Worm (Caenorhabditis elegans) whole organism, L1 larva: ENCODE results near the gene scl-3.

Source experiments
- C04F5.9 ChIP-seq: sonication (generic microtip); optimal IDR thresholded peaks from 2 replicates; lab custom pipeline; 2016; ENCODE audit warnings: missing genetic modification characterization, missing compliant biosample characterization
- F16B12.6 ChIP-seq: fragments of 150-350 bp; optimal IDR thresholded peaks from 2 replicates; lab custom pipeline; 2014; ENCODE audit warnings: missing biosample characterization, missing genetic modification characterization
- Y116A8C.19 ChIP-seq: sonication (generic microtip); optimal IDR thresholded peaks from 2 replicates; lab custom pipeline; 2016; ENCODE audit warnings: missing compliant biosample characterization, missing genetic modification characterization, borderline replicate concordance
- aly-2 ChIP-seq: fragments of 150-350 bp; optimal IDR thresholded peaks from 2 replicates; lab custom pipeline; 2014; ENCODE audit warnings: missing biosample characterization, missing genetic modification characterization
- ama-1 ChIP-seq: fragments of 150-350 bp; optimal IDR thresholded peaks from 2 replicates; lab custom pipeline; 2014
- ceh-63 ChIP-seq: fragments of 200-800 bp; sonication (Bioruptor generic); optimal IDR thresholded peaks from 2 replicates; lab custom pipeline; 2018; ENCODE audit warnings: mild to moderate bottlenecking, missing genetic modification characterization, missing compliant biosample characterization
- ceh-8 ChIP-seq: fragments of 200-800 bp; sonication (Bioruptor generic); optimal IDR thresholded peaks from 2 replicates; lab custom pipeline; 2018; ENCODE audit warnings: mild to moderate bottlenecking, missing genetic modification characterization, moderate library complexity, missing compliant biosample characterization
- ceh-90 ChIP-seq: sonication (generic microtip); optimal IDR thresholded peaks from 2 replicates; lab custom pipeline; 2016; ENCODE audit warnings: missing genetic modification characterization, missing compliant biosample characterization
- dpl-1 ChIP-seq, 3 experiments: fragments of 150-350 bp in 2 of 3; sonication (generic microtip) in 1 of 3; optimal IDR thresholded peaks; 2 replicates each; lab custom pipeline; 2014 to 2017; ENCODE audit warnings: missing biosample characterization in 3 of 3, missing genetic modification characterization in 3 of 3, missing genetic modification reagents in 3 of 3
- dsc-1 ChIP-seq: sonication (generic microtip); optimal IDR thresholded peaks from 2 replicates; lab custom pipeline; 2016; ENCODE audit warnings: mild to moderate bottlenecking, missing genetic modification characterization, missing compliant biosample characterization
- efl-1 ChIP-seq, 4 experiments: fragments of 150-350 bp; optimal IDR thresholded peaks in 3 of 4; peaks in 1 of 4; 1 replicate in 1 of 4; 2 replicates in 3 of 4; lab custom pipeline; 2014; ENCODE audit warnings: missing biosample characterization in 2 of 4, missing genetic modification characterization in 2 of 4, missing genetic modification reagents in 2 of 4
- efl-3 ChIP-seq: fragments of 200-800 bp; sonication (Bioruptor generic); optimal IDR thresholded peaks from 2 replicates; lab custom pipeline; 2018; ENCODE audit warnings: mild to moderate bottlenecking, missing genetic modification characterization, missing compliant biosample characterization
- egl-13 ChIP-seq: sonication (generic microtip); optimal IDR thresholded peaks from 2 replicates; lab custom pipeline; 2016; ENCODE audit warnings: missing genotype, missing genetic modification reagents, missing genetic modification characterization, missing compliant biosample characterization
- elt-2 ChIP-seq: sonication (generic microtip); optimal IDR thresholded peaks from 2 replicates; lab custom pipeline; 2016; ENCODE audit warnings: missing genetic modification characterization, mild to moderate bottlenecking, inconsistent platforms, missing compliant biosample characterization, missing genetic modification reagents
- elt-3 ChIP-seq, 6 experiments: fragments of 150-350 bp in 1 of 6; sonication (generic microtip); optimal IDR thresholded peaks; 2 replicates each; lab custom pipeline; 2017 to 2018; ENCODE audit warnings: missing biosample characterization in 6 of 6, missing genetic modification characterization in 6 of 6, inconsistent platforms in 1 of 6
- ets-5 ChIP-seq: fragments of 200-800 bp; sonication (Bioruptor generic); IDR thresholded peaks from 2 replicates; pipeline ENCODE4 v1.3.6; 2022; ENCODE audit warnings: missing genetic modification characterization, missing compliant biosample characterization
- fkh-10 ChIP-seq: sonication (generic microtip); optimal IDR thresholded peaks from 2 replicates; lab custom pipeline; 2017; ENCODE audit warnings: missing biosample characterization, missing genetic modification reagents, missing genetic modification characterization
- fkh-4 ChIP-seq: sonication (generic microtip); optimal IDR thresholded peaks from 2 replicates; lab custom pipeline; 2016; ENCODE audit warnings: missing compliant biosample characterization, missing genetic modification characterization, borderline replicate concordance
- fos-1 ChIP-seq: fragments of 150-350 bp; optimal IDR thresholded peaks from 2 replicates; lab custom pipeline; 2014; ENCODE audit warnings: missing biosample characterization, missing genetic modification characterization
- hlh-17 ChIP-seq: fragments of 200-800 bp; sonication (Bioruptor generic); optimal IDR thresholded peaks from 2 replicates; lab custom pipeline; 2018; ENCODE audit warnings: missing genetic modification characterization, mild to moderate bottlenecking, missing compliant biosample characterization, moderate library complexity, borderline replicate concordance
- isw-1 ChIP-seq: fragments of 200-800 bp; sonication (Bioruptor generic); IDR thresholded peaks from 2 replicates; pipeline ENCODE4 v1.3.6; 2022; ENCODE audit warnings: missing genetic modification characterization, missing compliant biosample characterization
- jun-1 ChIP-seq: fragments of 150-350 bp; optimal IDR thresholded peaks from 2 replicates; lab custom pipeline; 2014; ENCODE audit warnings: missing biosample characterization, missing genetic modification reagents, missing genetic modification characterization
- lin-13 ChIP-seq: fragments of 150-350 bp; optimal IDR thresholded peaks from 2 replicates; lab custom pipeline; 2014; ENCODE audit warnings: missing biosample characterization, missing genetic modification reagents, missing genetic modification characterization
- lin-14 ChIP-seq: fragments of 200-800 bp; sonication (Bioruptor generic); optimal IDR thresholded peaks from 2 replicates; lab custom pipeline; 2018; ENCODE audit warnings: mild to moderate bottlenecking, missing genetic modification characterization, moderate library complexity, missing compliant biosample characterization
- lin-15B ChIP-seq: fragments of 150-350 bp; sonication (generic microtip); optimal IDR thresholded peaks from 3 replicates; lab custom pipeline; 2014; ENCODE audit warnings: missing biosample characterization, missing genetic modification characterization
- lin-35 ChIP-seq, 2 experiments: fragments of 150-350 bp; optimal IDR thresholded peaks; 2 replicates each; lab custom pipeline; 2014; ENCODE audit warnings: missing biosample characterization in 2 of 2, missing genetic modification characterization in 2 of 2, missing genetic modification reagents in 2 of 2
- lin-39 ChIP-seq: fragments of 150-350 bp; optimal IDR thresholded peaks from 2 replicates; lab custom pipeline; 2014; ENCODE audit warnings: missing biosample characterization, missing genetic modification reagents, missing genetic modification characterization
- mab-9 ChIP-seq: fragments of 200-800 bp; sonication (Bioruptor generic); IDR thresholded peaks from 2 replicates; pipeline ENCODE4 v1.3.6; 2022; ENCODE audit warnings: missing genetic modification reagents, missing genetic modification characterization, missing compliant biosample characterization
- mdl-1 ChIP-seq, 2 experiments: fragments of 150-350 bp; optimal IDR thresholded peaks; 2 replicates each; lab custom pipeline; 2014 to 2017; ENCODE audit warnings: missing biosample characterization in 2 of 2, missing genetic modification characterization in 2 of 2, inconsistent platforms in 1 of 2
- mep-1 ChIP-seq: fragments of 150-350 bp; optimal IDR thresholded peaks from 2 replicates; lab custom pipeline; 2014; ENCODE audit warnings: missing biosample characterization, missing genetic modification characterization
- nhr-11 ChIP-seq: fragments of 150-350 bp; optimal IDR thresholded peaks from 2 replicates; lab custom pipeline; 2014; ENCODE audit warnings: missing biosample characterization, missing genetic modification characterization
- nhr-19 ChIP-seq: fragments of 200-800 bp; sonication (Bioruptor generic); conservative IDR thresholded peaks from 2 replicates; pipeline ENCODE4 v1.3.6; 2022; ENCODE audit warnings: missing genetic modification characterization, missing compliant biosample characterization
- nhr-28 ChIP-seq: fragments of 150-350 bp; optimal IDR thresholded peaks from 2 replicates; lab custom pipeline; 2014; ENCODE audit warnings: missing biosample characterization, missing genetic modification characterization
- nhr-71 ChIP-seq: sonication (generic microtip); optimal IDR thresholded peaks from 2 replicates; lab custom pipeline; 2016; ENCODE audit warnings: mild to moderate bottlenecking, missing genetic modification characterization, moderate library complexity, missing compliant biosample characterization
- nhr-77 ChIP-seq: fragments of 150-350 bp; optimal IDR thresholded peaks from 2 replicates; lab custom pipeline; 2014; ENCODE audit warnings: missing biosample characterization, missing genetic modification characterization
- nhr-84 ChIP-seq: sonication (generic microtip); optimal IDR thresholded peaks from 2 replicates; lab custom pipeline; 2017; ENCODE audit warnings: missing biosample characterization, missing genetic modification characterization
- pag-3 ChIP-seq: sonication (generic microtip); optimal IDR thresholded peaks from 2 replicates; lab custom pipeline; 2017; ENCODE audit warnings: missing genetic modification characterization, mild to moderate bottlenecking, missing compliant biosample characterization, antibody characterized with exemption, borderline replicate concordance; ENCODE audit not compliant: insufficient read depth
- pax-3 ChIP-seq: fragments of 200-800 bp; sonication (Bioruptor generic); optimal IDR thresholded peaks from 2 replicates; lab custom pipeline; 2018; ENCODE audit warnings: mild to moderate bottlenecking, missing genetic modification characterization, moderate library complexity, missing compliant biosample characterization
- rnt-1 ChIP-seq: sonication (generic microtip); optimal IDR thresholded peaks from 2 replicates; lab custom pipeline; 2016; ENCODE audit warnings: mild to moderate bottlenecking, missing genetic modification characterization, moderate library complexity, missing compliant biosample characterization
- snpc-4 ChIP-seq: fragments of 150-350 bp; optimal IDR thresholded peaks from 2 replicates; lab custom pipeline; 2014; ENCODE audit warnings: missing biosample characterization, missing genetic modification characterization
- snu-23 ChIP-seq: sonication (generic microtip); optimal IDR thresholded peaks from 2 replicates; lab custom pipeline; 2016; ENCODE audit warnings: missing genetic modification characterization, missing compliant biosample characterization
- sox-4 ChIP-seq: sonication (generic microtip); optimal IDR thresholded peaks from 2 replicates; lab custom pipeline; 2016; ENCODE audit warnings: missing genetic modification characterization, missing compliant biosample characterization
- sptf-1 ChIP-seq: fragments of 150-350 bp; optimal IDR thresholded peaks from 2 replicates; lab custom pipeline; 2014; ENCODE audit warnings: missing biosample characterization, missing genetic modification characterization
- sup-37 ChIP-seq: fragments of 200-800 bp; sonication (Bioruptor generic); optimal IDR thresholded peaks from 2 replicates; lab custom pipeline; 2018; ENCODE audit warnings: mild to moderate bottlenecking, missing genetic modification characterization, missing compliant biosample characterization
- swsn-7 ChIP-seq: sonication (generic microtip); optimal IDR thresholded peaks from 2 replicates; lab custom pipeline; 2016; ENCODE audit warnings: missing genetic modification characterization, missing compliant biosample characterization
- tlp-1 ChIP-seq: fragments of 150-350 bp; optimal IDR thresholded peaks from 2 replicates; lab custom pipeline; 2014; ENCODE audit warnings: missing biosample characterization, missing genetic modification characterization
- unc-130 ChIP-seq: fragments of 150-350 bp; optimal IDR thresholded peaks from 2 replicates; lab custom pipeline; 2017; ENCODE audit warnings: missing biosample characterization, missing genetic modification characterization, inconsistent platforms
- unc-62 ChIP-seq: fragments of 150-350 bp; optimal IDR thresholded peaks from 2 replicates; lab custom pipeline; 2014; ENCODE audit warnings: missing biosample characterization, missing genetic modification reagents, missing genetic modification characterization
- vab-15 ChIP-seq: sonication (generic microtip); optimal IDR thresholded peaks from 2 replicates; lab custom pipeline; 2017; ENCODE audit warnings: missing genotype, mild to moderate bottlenecking, missing genetic modification characterization, missing compliant biosample characterization
- zag-1 ChIP-seq: fragments of 150-350 bp; optimal IDR thresholded peaks from 2 replicates; lab custom pipeline; 2014; ENCODE audit warnings: missing biosample characterization, missing genetic modification characterization
- zip-4 ChIP-seq: fragments of 200-800 bp; sonication (Bioruptor generic); optimal IDR thresholded peaks from 2 replicates; lab custom pipeline; 2018; ENCODE audit warnings: mild to moderate bottlenecking, missing genetic modification characterization, moderate library complexity, missing compliant biosample characterization
- ztf-11 ChIP-seq, 2 experiments: sonication (generic microtip); optimal IDR thresholded peaks; 2 replicates each; lab custom pipeline; 2016 to 2017; ENCODE audit warnings: missing genetic modification characterization in 2 of 2, missing biosample characterization in 1 of 2, missing compliant biosample characterization in 1 of 2
- ztf-4 ChIP-seq: fragments of 150-350 bp; optimal IDR thresholded peaks from 2 replicates; lab custom pipeline; 2014; ENCODE audit warnings: missing biosample characterization, missing genetic modification characterization

scl-3 gene

DNA sequence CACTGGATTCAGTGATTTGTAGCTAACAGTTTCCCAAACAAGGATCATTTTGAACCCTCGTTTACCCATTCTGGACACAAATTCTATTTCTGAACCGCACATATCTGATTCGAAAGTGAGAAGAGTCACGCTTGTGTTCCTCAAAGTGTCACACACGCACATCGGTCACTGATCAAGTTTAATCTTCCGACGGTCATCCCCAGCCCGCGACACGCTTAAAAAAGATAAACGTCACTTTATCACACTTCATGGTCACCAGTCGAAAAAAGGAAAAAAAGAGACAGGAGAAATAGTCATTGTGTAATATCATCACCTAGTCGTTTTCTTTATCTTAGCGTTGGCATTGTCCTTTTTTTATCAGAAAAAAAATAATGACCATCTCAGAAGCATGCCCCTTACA is 18.3 kb downstream of the scl-3 start (continued):
- TF ChIP-seq zip-4 (GFP tag; lab: Kevin White, UChicago): no peak
- TF ChIP-seq pax-3 (tag; lab: Kevin White, UChicago): no peak
- TF ChIP-seq mab-9 (GFP tag; lab: Robert Waterston, UW): no peak
- TF ChIP-seq nhr-11 (tag; lab: Kevin White, UChicago): no peak
- TF ChIP-seq mdl-1 (tag; optimal IDR thresholded peaks at IDR 0.05; lab: Kevin White, UChicago): peak in 1 of 2 experiments; percentile 37
- no peak for TF ChIP-seq pag-3 (tag; lab: Kevin White, UChicago)
- TF ChIP-seq lin-39: no peak
- TF ChIP-seq aly-2 (tag; lab: Kevin White, UChicago): no peak
- TF ChIP-seq ceh-63 (GFP tag; lab: Kevin White, UChicago): no peak
- no peak for TF ChIP-seq rnt-1 (tag; lab: Kevin White, UChicago)
- TF ChIP-seq F16B12.6 (tag; lab: Kevin White, UChicago): no peak
- TF ChIP-seq nhr-19 (GFP tag; lab: Robert Waterston, UW): peak; percentile 45
- TF ChIP-seq swsn-7 (tag; lab: Kevin White, UChicago): no peak
- TF ChIP-seq tlp-1: no peak
- no peak for TF ChIP-seq efl-3 (GFP tag; lab: Kevin White, UChicago)
- no peak for TF ChIP-seq nhr-28 (tag; lab: Kevin White, UChicago)
- TF ChIP-seq ets-5 (GFP tag; lab: Robert Waterston, UW): no peak
- peak in 2 of 6 experiments; percentile 44 to 78 for TF ChIP-seq elt-3 (tag; optimal IDR thresholded peaks at IDR 0.05; lab: Kevin White, UChicago)
- TF ChIP-seq nhr-84 (tag; lab: Kevin White, UChicago): no peak
- TF ChIP-seq ceh-8 (GFP tag; lab: Kevin White, UChicago): no peak
- no peak for TF ChIP-seq ama-1 (lab: Kevin White, UChicago)
- TF ChIP-seq jun-1: no peak
- TF ChIP-seq C04F5.9 (tag; lab: Kevin White, UChicago): no peak
- no peak for TF ChIP-seq ceh-90 (tag; lab: Kevin White, UChicago)
- TF ChIP-seq unc-62: no peak
- no peak for TF ChIP-seq nhr-77 (tag; lab: Kevin White, UChicago)
- TF ChIP-seq isw-1 (GFP tag; lab: Robert Waterston, UW): no peak
- TF ChIP-seq lin-13: no peak
- no peak for TF ChIP-seq ztf-4 (tag; lab: Kevin White, UChicago)
- no peak for TF ChIP-seq mep-1 (tag; lab: Kevin White, UChicago)
- no peak for TF ChIP-seq zag-1
- no peak for TF ChIP-seq ztf-11 (tag; optimal IDR thresholded peaks at IDR 0.05; lab: Kevin White, UChicago)
- no peak for TF ChIP-seq efl-1 (optimal IDR thresholded peaks at IDR 0.05; lab: Kevin White, UChicago)
- no peak for TF ChIP-seq efl-1 (GFP tag; optimal IDR thresholded peaks at IDR 0.05 in 1 of 2; lab: Kevin White, UChicago)
- TF ChIP-seq fos-1 (tag; lab: Kevin White, UChicago): no peak
- no peak for TF ChIP-seq Y116A8C.19 (tag; lab: Kevin White, UChicago)
- TF ChIP-seq snu-23: peak; percentile 42
- TF ChIP-seq snpc-4 (tag; lab: Kevin White, UChicago): no peak
- no peak for TF ChIP-seq fkh-4 (tag; lab: Kevin White, UChicago)
- no peak for TF ChIP-seq dpl-1 (GFP tag; optimal IDR thresholded peaks at IDR 0.05; lab: Kevin White, UChicago)
- TF ChIP-seq lin-35 (GFP tag; optimal IDR thresholded peaks at IDR 0.05; lab: Kevin White, UChicago): peak in 1 of 2 experiments; percentile 50
- TF ChIP-seq lin-15B (tag; lab: Kevin White, UChicago): no peak
- no peak for TF ChIP-seq sox-4 (tag; lab: Kevin White, UChicago)
- TF ChIP-seq fkh-10 (GFP tag; lab: Kevin White, UChicago): no peak
- TF ChIP-seq lin-14: peak; percentile 63
- no peak for TF ChIP-seq sptf-1
- TF ChIP-seq vab-15 (tag; lab: Kevin White, UChicago): no peak
- no peak for TF ChIP-seq dsc-1
- TF ChIP-seq elt-2: no peak
- no peak for TF ChIP-seq sup-37 (GFP tag; lab: Kevin White, UChicago)
- TF ChIP-seq hlh-17: no peak
- no peak for TF ChIP-seq unc-130 (tag; lab: Kevin White, UChicago)
- TF ChIP-seq egl-13 (tag; lab: Kevin White, UChicago): no peak
- peak; percentile 64 for TF ChIP-seq nhr-71 (tag; lab: Kevin White, UChicago)
